Worm (Caenorhabditis elegans): ENCODE measurements around the gene nca-2.

Gene nca-2

ce11 chrIII:4951210-4951609 is 14.2 kb upstream of the nca-2 start:
- no peak for TF ChIP-seq gmeb-1 (tag; optimal IDR thresholded peaks at IDR 0.05)
- TF ChIP-seq crh-2 (tag; optimal IDR thresholded peaks at IDR 0.05): no peak
- no peak for TF ChIP-seq elt-3 (tag; optimal IDR thresholded peaks at IDR 0.05)
- peak in 1 of 2 experiments; percentile 25 for TF ChIP-seq lsy-2 (tag; optimal IDR thresholded peaks at IDR 0.05)
- TF ChIP-seq nhr-77 (tag; optimal IDR thresholded peaks at IDR 0.05): no peak
- TF ChIP-seq peb-1 (tag; optimal IDR thresholded peaks at IDR 0.05): no peak
- TF ChIP-seq nhr-23 (tag; optimal IDR thresholded peaks at IDR 0.05): no peak
- TF ChIP-seq nhr-237 (tag; optimal IDR thresholded peaks at IDR 0.05): no peak
- TF ChIP-seq elt-1 (tag; optimal IDR thresholded peaks at IDR 0.05): no peak
- no peak for TF ChIP-seq skn-1 (tag; optimal IDR thresholded peaks at IDR 0.05)
- peak; percentile 20 for TF ChIP-seq C34F6.9 (tag; optimal IDR thresholded peaks at IDR 0.05)

- TF ChIP-seq blmp-1 (tag; optimal IDR thresholded peaks at IDR 0.05; ENCODE audit: insufficient read depth) (no peak), nhr-6 (tag; optimal IDR thresholded peaks at IDR 0.05) (no peak), peb-1 (tag; optimal IDR thresholded peaks at IDR 0.05) (no peak), unc-55 (GFP tag; optimal IDR thresholded peaks at IDR 0.05) (no peak), ceh-82 (tag; optimal IDR thresholded peaks at IDR 0.05) (no peak), nhr-23 (tag; optimal IDR thresholded peaks at IDR 0.05) (no peak), nhr-129 (tag; optimal IDR thresholded peaks at IDR 0.05) (no peak), dmd-4 (tag; optimal IDR thresholded peaks at IDR 0.05) (no peak)
Measured at ce11 chrIII:4951824-4952223, 13.5 kb upstream of the nca-2 start, which contains the start of gene flh-2. flh-2 (plus strand) TSS chrIII:4952124.

ce11 chrIII:4952970-4953369 is 12.4 kb upstream of the nca-2 start:
- no peak for TF ChIP-seq nhr-237 (tag; optimal IDR thresholded peaks at IDR 0.05)
- TF ChIP-seq Y55F3AM.14 (GFP tag; optimal IDR thresholded peaks at IDR 0.05): no peak
- TF ChIP-seq nhr-11 (tag; optimal IDR thresholded peaks at IDR 0.05): no peak
- no peak for TF ChIP-seq nhr-6 (tag; optimal IDR thresholded peaks at IDR 0.05)
- TF ChIP-seq blmp-1 (tag; optimal IDR thresholded peaks at IDR 0.05; ENCODE audit: insufficient read depth): no peak
- no peak for TF ChIP-seq fos-1 (tag; optimal IDR thresholded peaks at IDR 0.05)
- no peak for TF ChIP-seq unc-39 (tag; optimal IDR thresholded peaks at IDR 0.05)
- no peak for TF ChIP-seq aly-2 (tag; optimal IDR thresholded peaks at IDR 0.05)
- TF ChIP-seq ztf-11 (tag; optimal IDR thresholded peaks at IDR 0.05): no peak
- no peak for TF ChIP-seq elt-3 (tag; optimal IDR thresholded peaks at IDR 0.05)
- no peak for TF ChIP-seq ama-1 (optimal IDR thresholded peaks at IDR 0.05)

DNA sequence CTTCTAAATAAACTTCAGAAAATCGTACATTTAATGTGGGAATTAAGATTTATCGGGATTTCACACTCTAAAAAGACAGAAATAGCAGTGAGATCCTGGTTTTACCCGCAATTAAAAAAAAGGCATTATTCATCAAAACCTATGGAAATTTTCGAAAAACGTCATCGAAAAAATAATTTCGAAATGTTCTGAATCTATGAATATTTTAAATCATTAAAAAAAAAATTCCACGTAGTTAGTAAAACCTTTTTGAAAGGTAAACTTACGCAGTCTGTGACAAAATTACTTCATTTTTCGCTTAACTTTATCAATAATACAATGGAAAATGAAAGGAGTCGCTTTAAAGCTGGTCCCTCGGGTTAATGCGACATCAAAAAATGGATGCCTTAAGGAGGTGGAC is 8.8 kb upstream of the nca-2 start, which contains the start of gene C26E6.1:
C26E6.1 (plus strand) TSS at position 301 of the 400 bp plus-strand sequence.
- TF ChIP-seq unc-39 (tag; optimal IDR thresholded peaks at IDR 0.05) (no peak), nhr-77 (tag; optimal IDR thresholded peaks at IDR 0.05) (no peak)

DNA sequence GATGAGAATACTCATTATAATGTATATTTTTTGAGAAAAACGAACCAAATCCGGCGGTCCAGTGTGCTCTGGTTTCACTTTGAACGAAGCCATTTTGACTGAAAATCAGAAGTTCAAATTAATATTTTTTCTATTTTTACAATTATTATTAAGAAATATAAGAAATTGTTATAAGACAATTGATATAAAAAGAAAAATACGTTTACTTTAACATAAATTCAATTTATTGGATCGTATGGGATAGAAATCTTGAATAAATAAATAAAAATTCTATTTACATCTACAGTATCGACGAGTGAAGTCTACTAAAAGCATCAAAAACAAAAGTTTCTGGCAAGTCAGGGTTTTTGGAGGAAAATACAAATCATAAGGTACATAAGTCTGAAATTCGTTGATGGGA is 5.2 kb upstream of the nca-2 start, which contains the start of gene C27F2.4:
C27F2.4 (minus strand) TSS at position 101 of the 400 bp plus-strand sequence.
- TF ChIP-seq aly-2 (tag; optimal IDR thresholded peaks at IDR 0.05) (no peak), gmeb-1 (tag; optimal IDR thresholded peaks at IDR 0.05) (no peak), blmp-1 (tag; optimal IDR thresholded peaks at IDR 0.05; ENCODE audit: insufficient read depth) (no peak), lin-39 (tag; optimal IDR thresholded peaks at IDR 0.05) (no peak), dmd-4 (tag; optimal IDR thresholded peaks at IDR 0.05) (no peak), sem-4 (tag; optimal IDR thresholded peaks at IDR 0.05) (no peak), ztf-11 (tag; optimal IDR thresholded peaks at IDR 0.05) (no peak)

- TF ChIP-seq egl-27 (tag; optimal IDR thresholded peaks at IDR 0.05): no peak
- TF ChIP-seq elt-1 (tag; optimal IDR thresholded peaks at IDR 0.05): no peak
- no peak for TF ChIP-seq lsy-2 (tag; optimal IDR thresholded peaks at IDR 0.05)
- TF ChIP-seq nhr-25 (tag; optimal IDR thresholded peaks at IDR 0.05): no peak
- no peak for TF ChIP-seq nhr-21 (tag; optimal IDR thresholded peaks at IDR 0.05)
- no peak for TF ChIP-seq alr-1 (tag; optimal IDR thresholded peaks at IDR 0.05)
- TF ChIP-seq mab-5 (tag; optimal IDR thresholded peaks at IDR 0.05): no peak
- no peak for TF ChIP-seq blmp-1 (tag; optimal IDR thresholded peaks at IDR 0.05; ENCODE audit: insufficient read depth)
Measured at ce11 chrIII:4961281-4961680, 4.1 kb upstream of the nca-2 start.

ce11 chrIII:4962393-4962792 is 3.0 kb upstream of the nca-2 start, which contains the start of gene vps-22:
vps-22 (minus strand) TSS chrIII:4962493.
- no peak for TF ChIP-seq zag-1 (tag; optimal IDR thresholded peaks at IDR 0.05)
- TF ChIP-seq nhr-10 (tag; optimal IDR thresholded peaks at IDR 0.05): no peak
- TF ChIP-seq nhr-11 (tag; optimal IDR thresholded peaks at IDR 0.05): no peak
- no peak for TF ChIP-seq ama-1 (optimal IDR thresholded peaks at IDR 0.05)
- TF ChIP-seq ceh-82 (tag; optimal IDR thresholded peaks at IDR 0.05): no peak
- no peak for TF ChIP-seq peb-1 (tag; optimal IDR thresholded peaks at IDR 0.05)
- TF ChIP-seq ZK546.5 (tag; optimal IDR thresholded peaks at IDR 0.05): no peak
- no peak for TF ChIP-seq ceh-16 (tag; optimal IDR thresholded peaks at IDR 0.05)
- no peak for TF ChIP-seq mbf-1 (tag; optimal IDR thresholded peaks at IDR 0.05)
- TF ChIP-seq lin-39 (tag; optimal IDR thresholded peaks at IDR 0.05): no peak
- no peak for TF ChIP-seq ztf-1 (GFP tag; conservative IDR thresholded peaks at IDR 0.05)
- no peak for TF ChIP-seq ztf-11 (tag; optimal IDR thresholded peaks at IDR 0.05)
- no peak for TF ChIP-seq sma-3 (GFP tag; optimal IDR thresholded peaks at IDR 0.05)
- TF ChIP-seq blmp-1 (tag; optimal IDR thresholded peaks at IDR 0.05; ENCODE audit: insufficient read depth): no peak
- no peak for TF ChIP-seq unc-55 (GFP tag; optimal IDR thresholded peaks at IDR 0.05)
- TF ChIP-seq lin-11 (tag; optimal IDR thresholded peaks at IDR 0.05): no peak
- TF ChIP-seq F13H6.1 (tag; optimal IDR thresholded peaks at IDR 0.05): no peak
- TF ChIP-seq nhr-21 (tag; optimal IDR thresholded peaks at IDR 0.05): no peak
- no peak for TF ChIP-seq lin-13 (GFP tag; optimal IDR thresholded peaks at IDR 0.05)

Measured in whole organism, L2 larva.